Worm (Caenorhabditis elegans): Measurements from ENCODE around the gene C24D10.6.

DNA sequence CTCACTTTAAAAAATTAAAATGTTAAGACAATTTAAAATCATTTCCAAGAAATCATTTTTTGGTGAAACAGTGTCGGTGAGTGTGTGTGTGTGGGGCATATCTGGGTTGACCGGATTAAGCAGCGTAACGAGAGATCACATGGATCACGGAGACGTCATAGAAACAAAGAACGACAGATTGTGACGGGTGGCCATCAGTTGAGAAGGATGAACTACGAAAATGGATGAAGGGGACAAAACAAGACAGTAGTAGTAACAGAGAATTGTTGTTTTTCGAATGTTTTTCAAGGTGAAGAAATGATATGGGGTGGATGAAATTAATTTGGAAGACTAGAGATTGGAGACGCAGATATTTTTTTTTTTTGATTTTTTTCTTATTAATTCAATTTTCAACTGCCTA is 23.5 kb downstream of the C24D10.6 start:
- TF ChIP-seq lin-39 (tag; optimal IDR thresholded peaks at IDR 0.05) (no peak), grh-1 (GFP tag; IDR thresholded peaks at IDR 0.05) (no peak), egl-13 (tag; optimal IDR thresholded peaks at IDR 0.05) (no peak), ama-1 (optimal IDR thresholded peaks at IDR 0.05) (no peak), pqm-1 (tag; optimal IDR thresholded peaks at IDR 0.05) (no peak), mdl-1 (tag; optimal IDR thresholded peaks at IDR 0.05) (no peak), pag-3 (tag; optimal IDR thresholded peaks at IDR 0.05; ENCODE audit: borderline replicate concordance, insufficient read depth) (no peak), ztf-11 (tag; optimal IDR thresholded peaks at IDR 0.05) (no peak), nhr-71 (tag; optimal IDR thresholded peaks at IDR 0.05) (peak; percentile 2), fkh-10 (GFP tag; optimal IDR thresholded peaks at IDR 0.05) (no peak), unc-62 (GFP tag; optimal IDR thresholded peaks at IDR 0.05) (no peak), vab-15 (tag; optimal IDR thresholded peaks at IDR 0.05) (no peak), nhr-77 (tag; optimal IDR thresholded peaks at IDR 0.05) (no peak)

Measured in whole organism, L1 larva.